Fruit fly (Drosophila melanogaster): ENCODE data around the gene CG13983.

Gene CG13983

DNA sequence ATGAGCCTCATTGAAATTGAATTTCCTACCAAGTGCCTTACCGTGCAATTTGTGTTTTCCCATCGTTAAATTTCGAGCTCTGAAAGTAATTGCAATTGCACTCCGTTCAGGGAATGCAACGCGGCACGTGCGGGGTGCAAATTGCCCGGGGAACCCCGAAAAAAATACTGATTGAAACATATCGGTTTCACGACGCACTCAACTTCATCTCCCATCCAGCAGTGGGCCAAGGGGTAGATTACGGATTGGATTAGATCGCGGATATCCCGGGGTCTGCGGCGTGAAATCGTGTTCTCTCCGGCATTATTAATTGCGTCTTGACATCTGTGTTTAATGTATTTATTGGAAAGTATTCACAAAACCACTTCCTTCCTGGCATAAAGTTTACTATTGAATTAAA, 35.8 kb downstream of the CG13983 start:
- no peak for TF ChIP-seq dl (GFP tag; optimal IDR thresholded peaks at IDR 0.05; ENCODE audit: insufficient read depth in 1 of 2, partially characterized antibody in 2 of 2)
- no peak for TF ChIP-seq CG9705 (GFP tag; optimal IDR thresholded peaks at IDR 0.05)
- no peak for TF ChIP-seq brk (GFP tag; optimal IDR thresholded peaks at IDR 0.05)
- no peak for TF ChIP-seq Myc (optimal IDR thresholded peaks at IDR 0.05)
- TF ChIP-seq br (GFP tag; optimal IDR thresholded peaks at IDR 0.05) = no peak
- TF ChIP-seq Hr83 (GFP tag; optimal IDR thresholded peaks at IDR 0.05; ENCODE audit: poor library complexity, severe bottlenecking) = no peak
- no peak for TF ChIP-seq rgr (GFP tag; optimal IDR thresholded peaks at IDR 0.05)
- no peak for TF ChIP-seq Dfd (GFP tag; optimal IDR thresholded peaks at IDR 0.05)
- TF ChIP-seq usp (GFP tag; optimal IDR thresholded peaks at IDR 0.05) = no peak
- no peak for TF ChIP-seq sv (GFP tag; optimal IDR thresholded peaks at IDR 0.05)
- TF ChIP-seq lola (GFP tag; optimal IDR thresholded peaks at IDR 0.05) = no peak
- TF ChIP-seq woc (GFP tag; optimal IDR thresholded peaks at IDR 0.05) = no peak

- TF ChIP-seq HLH106 (tag; optimal IDR thresholded peaks at IDR 0.05) (no peak), Vsx2 (GFP tag; optimal IDR thresholded peaks at IDR 0.05; ENCODE audit: partially characterized antibody) (peak; percentile 22)
These were observed 39.5 kb downstream of the CG13983 start, which contains the start of gene Ugt37B1 for dm6 chr2L:6224803-6225202. Ugt37B1 (plus strand) TSS chr2L:6225048.

DNA sequence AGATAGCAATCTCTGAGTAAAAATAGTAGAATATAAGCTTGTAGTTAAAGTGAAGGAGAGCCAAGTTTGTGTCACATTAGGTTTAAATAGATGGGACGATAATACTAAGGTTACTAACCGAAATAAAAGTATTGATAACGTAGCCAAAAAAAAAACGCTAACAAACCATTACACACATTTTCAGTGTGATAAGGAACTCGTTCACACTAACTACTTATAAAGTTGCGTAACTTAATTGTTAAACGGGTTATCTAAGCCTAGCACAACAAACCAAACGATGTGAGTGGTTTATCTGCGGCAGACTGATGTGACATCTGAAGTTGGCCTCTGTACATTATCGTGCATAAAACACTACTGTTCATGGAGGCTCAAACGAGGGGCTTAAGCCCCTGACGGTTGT, 40.1 kb downstream of the CG13983 start:
- no peak for TF ChIP-seq jim (GFP tag; optimal IDR thresholded peaks at IDR 0.05)
- TF ChIP-seq CG32264 (GFP tag; optimal IDR thresholded peaks at IDR 0.05) = no peak
- TF ChIP-seq psq (GFP tag; optimal IDR thresholded peaks at IDR 0.05) = no peak
- TF ChIP-seq brk (GFP tag; optimal IDR thresholded peaks at IDR 0.05) = no peak
- no peak for TF ChIP-seq Mio (GFP tag; optimal IDR thresholded peaks at IDR 0.05)
- TF ChIP-seq pan (optimal IDR thresholded peaks at IDR 0.05) = no peak
- no peak for TF ChIP-seq fru (GFP tag; optimal IDR thresholded peaks at IDR 0.05)
- TF ChIP-seq CG9705 (GFP tag; optimal IDR thresholded peaks at IDR 0.05) = no peak
- TF ChIP-seq foxo (GFP tag; optimal IDR thresholded peaks at IDR 0.05) = no peak
- TF ChIP-seq GATAd (GFP tag; optimal IDR thresholded peaks at IDR 0.05) = no peak
- TF ChIP-seq Hr83 (GFP tag; optimal IDR thresholded peaks at IDR 0.05; ENCODE audit: poor library complexity, severe bottlenecking) = no peak
- TF ChIP-seq Hnf4 (GFP tag; optimal IDR thresholded peaks at IDR 0.05) = no peak

- no peak for TF ChIP-seq rgr (GFP tag; optimal IDR thresholded peaks at IDR 0.05)
These were observed 43.3 kb downstream of the CG13983 start for dm6 chr2L:6220966-6221365.

dm6 chr2L:6218669-6219406, 45.5 kb downstream of the CG13983 start:
- peak; percentile 23 for TF ChIP-seq h (GFP tag; optimal IDR thresholded peaks at IDR 0.05)
- TF ChIP-seq Dfd (GFP tag; optimal IDR thresholded peaks at IDR 0.05) = no peak

- TF ChIP-seq sage (GFP tag; optimal IDR thresholded peaks at IDR 0.05) = no peak
- TF ChIP-seq psq (GFP tag; optimal IDR thresholded peaks at IDR 0.05) = no peak
- TF ChIP-seq HLH106 (tag; optimal IDR thresholded peaks at IDR 0.05) = no peak
- no peak for TF ChIP-seq rgr (GFP tag; optimal IDR thresholded peaks at IDR 0.05)
- TF ChIP-seq sv (GFP tag; optimal IDR thresholded peaks at IDR 0.05) = no peak
- no peak for TF ChIP-seq ey (GFP tag; optimal IDR thresholded peaks at IDR 0.05)
- TF ChIP-seq Abd-B (GFP tag; optimal IDR thresholded peaks at IDR 0.05) = no peak
- TF ChIP-seq br (GFP tag; optimal IDR thresholded peaks at IDR 0.05) = no peak
- TF ChIP-seq dmrt93B (GFP tag; optimal IDR thresholded peaks at IDR 0.05) = no peak
- TF ChIP-seq foxo (GFP tag; optimal IDR thresholded peaks at IDR 0.05) = no peak
- no peak for TF ChIP-seq Dfd (GFP tag; optimal IDR thresholded peaks at IDR 0.05)
- TF ChIP-seq h (GFP tag; optimal IDR thresholded peaks at IDR 0.05) = no peak
- no peak for TF ChIP-seq dl (GFP tag; optimal IDR thresholded peaks at IDR 0.05; ENCODE audit: insufficient read depth in 1 of 2, partially characterized antibody in 2 of 2)
- TF ChIP-seq usp (GFP tag; optimal IDR thresholded peaks at IDR 0.05) = no peak
- TF ChIP-seq Jra (GFP tag; optimal IDR thresholded peaks at IDR 0.05) = no peak
- TF ChIP-seq lola (GFP tag; optimal IDR thresholded peaks at IDR 0.05) = no peak
- no peak for TF ChIP-seq Hr83 (GFP tag; optimal IDR thresholded peaks at IDR 0.05; ENCODE audit: poor library complexity, severe bottlenecking)
These were observed 48.4 kb downstream of the CG13983 start for dm6 chr2L:6215897-6216296.

All from whole organism, wandering third instar larva.